Fruit fly (Drosophila melanogaster) whole organism, adult: ENCODE results near the gene Ppt2.

Source experiments
- CG11617 ChIP-seq: fragments of 200-800 bp; sonication (Bioruptor generic); optimal IDR thresholded peaks from 2 replicates; lab custom pipeline; 2017; ENCODE audit warnings: mild to moderate bottlenecking, missing biosample characterization, missing genetic modification reagents, missing genetic modification characterization
- CG12768 ChIP-seq: fragments of 200-800 bp; sonication (Bioruptor generic); optimal IDR thresholded peaks from 2 replicates; lab custom pipeline; 2017; ENCODE audit warnings: missing biosample characterization, missing genetic modification characterization, mild to moderate bottlenecking, moderate library complexity, missing genetic modification reagents
- CG33017 ChIP-seq: fragments of 200-800 bp; sonication (Bioruptor generic); optimal IDR thresholded peaks from 2 replicates; lab custom pipeline; 2018; ENCODE audit warnings: missing biosample characterization, mild to moderate bottlenecking, missing genetic modification characterization, moderate library complexity
- Clk ChIP-seq: fragments of 200-800 bp; sonication (Bioruptor generic); optimal IDR thresholded peaks from 2 replicates; lab custom pipeline; 2017; ENCODE audit warnings: missing biosample characterization, missing genetic modification characterization
- bab1 ChIP-seq: fragments of 200-800 bp; sonication (Bioruptor generic); optimal IDR thresholded peaks from 3 replicates; lab custom pipeline; 2019; ENCODE audit warnings: missing biosample characterization, mild to moderate bottlenecking, missing genetic modification characterization, moderate library complexity
- cic ChIP-seq: fragments of 200-800 bp; sonication (Bioruptor generic); optimal IDR thresholded peaks from 2 replicates; lab custom pipeline; 2017; ENCODE audit warnings: missing biosample characterization, mild to moderate bottlenecking, missing genetic modification characterization, moderate library complexity
- pad ChIP-seq: fragments of 200-800 bp; sonication (Bioruptor generic); optimal IDR thresholded peaks from 3 replicates; lab custom pipeline; 2017; ENCODE audit warnings: missing biosample characterization, missing genetic modification characterization, mild to moderate bottlenecking, moderate library complexity, missing genetic modification reagents
- tj ChIP-seq: fragments of 200-800 bp; sonication (Bioruptor generic); optimal IDR thresholded peaks from 3 replicates; lab custom pipeline; 2017; ENCODE audit warnings: missing biosample characterization, mild to moderate bottlenecking, missing genetic modification characterization, moderate library complexity

DNA sequence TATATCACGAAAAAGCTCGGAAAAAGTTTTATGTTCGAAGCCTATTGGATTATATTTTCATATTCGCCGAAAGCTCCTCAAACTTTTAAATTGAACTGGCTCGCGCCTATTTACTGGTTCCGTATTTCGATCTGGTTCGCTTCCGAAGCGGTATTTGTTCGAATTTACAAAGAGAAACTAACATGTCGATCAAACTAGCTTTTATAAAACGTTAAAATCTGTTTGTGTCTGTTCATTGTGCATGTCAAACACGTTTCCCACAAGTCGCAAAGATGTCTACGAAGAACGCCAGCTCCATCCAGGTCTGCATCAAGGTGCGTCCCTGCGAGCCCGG is 10.5 kb upstream of the Ppt2 start, which contains the start of gene cana:
- TF ChIP-seq cic (GFP tag; lab: Kevin White, UChicago) (no peak), CG12768 (GFP tag; lab: Kevin White, UChicago) (no peak), Clk (GFP tag; lab: Kevin White, UChicago) (no peak), tj (no peak), CG11617 (GFP tag; lab: Kevin White, UChicago) (no peak), pad (GFP tag; lab: Kevin White, UChicago) (no peak), CG33017 (tag; lab: Kevin White, UChicago) (no peak), bab1 (GFP tag; lab: Kevin White, UChicago) (no peak)
